Worm (Caenorhabditis elegans) whole organism, young adult: ENCODE results near the gene gcs-1.

ENCODE experiments used
- B0019.2 ChIP-seq: fragments of 200-800 bp; sonication (Bioruptor generic); conservative IDR thresholded peaks from 2 replicates; pipeline ENCODE4 v1.3.6; 2022; ENCODE audit warnings: missing genetic modification reagents, missing genetic modification characterization, missing compliant biosample characterization
- B0035.1 ChIP-seq: sonication (generic microtip); optimal IDR thresholded peaks from 2 replicates; lab custom pipeline; 2016; ENCODE audit warnings: missing genetic modification characterization, mild to moderate bottlenecking, missing compliant biosample characterization, missing genotype, missing genetic modification reagents
- C06A6.2 ChIP-seq: fragments of 200-800 bp; sonication (Bioruptor generic); conservative IDR thresholded peaks from 2 replicates; pipeline ENCODE4 v1.3.6; 2022; ENCODE audit warnings: missing genetic modification characterization, missing compliant biosample characterization
- F10E7.11 ChIP-seq: sonication (generic microtip); optimal IDR thresholded peaks from 2 replicates; lab custom pipeline; 2017; ENCODE audit warnings: mild to moderate bottlenecking, missing genetic modification characterization, moderate library complexity, missing compliant biosample characterization
- F23B12.7 ChIP-seq: sonication (generic microtip); optimal IDR thresholded peaks from 2 replicates; lab custom pipeline; 2017; ENCODE audit warnings: missing genetic modification characterization, mild to moderate bottlenecking, missing compliant biosample characterization, antibody characterized with exemption, moderate library complexity; ENCODE audit not compliant: insufficient read depth
- F39B2.1 ChIP-seq: fragments of 200-800 bp; sonication (Bioruptor generic); IDR thresholded peaks from 2 replicates; pipeline ENCODE4 v1.3.6; 2022; ENCODE audit warnings: missing genetic modification reagents, missing genetic modification characterization, missing compliant biosample characterization
- F55B11.4 ChIP-seq: sonication (generic microtip); optimal IDR thresholded peaks from 2 replicates; lab custom pipeline; 2016; ENCODE audit warnings: missing compliant biosample characterization, missing genetic modification characterization, borderline replicate concordance; ENCODE audit not compliant: insufficient read depth
- F57A8.1 ChIP-seq: fragments of 200-800 bp; sonication (Bioruptor generic); optimal IDR thresholded peaks from 2 replicates; lab custom pipeline; 2018; ENCODE audit warnings: mild to moderate bottlenecking, missing genetic modification characterization, moderate library complexity, missing compliant biosample characterization
- Y67H2A.10 ChIP-seq: fragments of 200-800 bp; sonication (Bioruptor generic); conservative IDR thresholded peaks from 2 replicates; pipeline ENCODE4 v1.3.6; 2022; ENCODE audit warnings: missing genetic modification reagents, missing genetic modification characterization, missing compliant biosample characterization
- Y95B8A.8 ChIP-seq: fragments of 200-800 bp; sonication (Bioruptor generic); IDR thresholded peaks from 2 replicates; pipeline ENCODE4 v1.3.6; 2022; ENCODE audit warnings: missing genetic modification reagents, missing genetic modification characterization, missing compliant biosample characterization
- ZK185.1 ChIP-seq: sonication (generic microtip); optimal IDR thresholded peaks from 2 replicates; lab custom pipeline; 2016; ENCODE audit warnings: mild to moderate bottlenecking, missing genetic modification characterization, missing compliant biosample characterization; ENCODE audit not compliant: poor library complexity, severe bottlenecking
- akir-1 ChIP-seq: fragments of 200-800 bp; sonication (Bioruptor generic); optimal IDR thresholded peaks from 2 replicates; lab custom pipeline; 2018; ENCODE audit warnings: mild to moderate bottlenecking, missing genetic modification characterization, moderate library complexity, missing compliant biosample characterization
- ama-1 ChIP-seq, 3 experiments: fragments of 150-350 bp in 1 of 3; sonication (generic microtip) in 2 of 3; optimal IDR thresholded peaks; 2 replicates each; lab custom pipeline; 2014 to 2018; ENCODE audit warnings: missing biosample characterization in 2 of 3, missing genetic modification characterization in 2 of 3, missing genetic modification reagents in 2 of 3
- aptf-2 ChIP-seq: fragments of 200-800 bp; sonication (Bioruptor generic); conservative IDR thresholded peaks from 2 replicates; pipeline ENCODE4 v1.3.6; 2022; ENCODE audit warnings: missing genetic modification reagents, missing genetic modification characterization, missing compliant biosample characterization
- bed-1 ChIP-seq: fragments of 200-800 bp; sonication (Bioruptor generic); IDR thresholded peaks from 2 replicates; pipeline ENCODE4 v1.3.6; 2022; ENCODE audit warnings: missing genetic modification reagents, missing genetic modification characterization, missing compliant biosample characterization
- bed-2 ChIP-seq: fragments of 200-800 bp; sonication (Bioruptor generic); IDR thresholded peaks from 2 replicates; pipeline ENCODE4 v1.3.6; 2022; ENCODE audit warnings: missing genetic modification reagents, missing genetic modification characterization, missing compliant biosample characterization
- cebp-1 ChIP-seq, 2 experiments: fragments of 200-800 bp in 1 of 2; sonication (Bioruptor generic) in 1 of 2; sonication (generic microtip) in 1 of 2; IDR thresholded peaks in 1 of 2; optimal IDR thresholded peaks in 1 of 2; 2 replicates each; pipeline versions ENCODE4 v1.3.6 to Lab custom; 2017 to 2022; ENCODE audit warnings: missing compliant biosample characterization in 2 of 2, missing genetic modification characterization in 2 of 2, mild to moderate bottlenecking in 1 of 2, missing genetic modification reagents in 1 of 2, moderate library complexity in 1 of 2
- cebp-2 ChIP-seq: fragments of 200-800 bp; sonication (Bioruptor generic); IDR thresholded peaks from 2 replicates; pipeline ENCODE4 v1.3.6; 2022; ENCODE audit warnings: missing genetic modification characterization, missing compliant biosample characterization
- egl-44 ChIP-seq: fragments of 200-800 bp; sonication (Bioruptor generic); IDR thresholded peaks from 2 replicates; pipeline ENCODE4 v1.3.6; 2022; ENCODE audit warnings: missing genetic modification reagents, missing genetic modification characterization, missing compliant biosample characterization
- ets-4 ChIP-seq: fragments of 200-800 bp; sonication (Bioruptor generic); optimal IDR thresholded peaks from 2 replicates; lab custom pipeline; 2018; ENCODE audit warnings: mild to moderate bottlenecking, missing genetic modification characterization, missing compliant biosample characterization
- fkh-3 ChIP-seq: sonication (generic microtip); optimal IDR thresholded peaks from 2 replicates; lab custom pipeline; 2016; ENCODE audit warnings: mild to moderate bottlenecking, missing genetic modification characterization, missing compliant biosample characterization
- him-1 ChIP-seq: sonication (generic microtip); optimal IDR thresholded peaks from 2 replicates; lab custom pipeline; 2016; ENCODE audit warnings: missing genotype, missing genetic modification reagents, missing genetic modification characterization, missing compliant biosample characterization
- hrde-1 ChIP-seq: sonication (generic microtip); optimal IDR thresholded peaks from 2 replicates; lab custom pipeline; 2016; ENCODE audit warnings: missing genetic modification characterization, mild to moderate bottlenecking, missing compliant biosample characterization, moderate library complexity, missing genotype, missing genetic modification reagents, borderline replicate concordance
- lag-1 ChIP-seq: fragments of 200-800 bp; sonication (Bioruptor generic); IDR thresholded peaks from 2 replicates; pipeline ENCODE4 v1.3.6; 2022; ENCODE audit warnings: missing genetic modification reagents, missing genetic modification characterization, missing compliant biosample characterization
- lin-40 ChIP-seq: sonication (generic microtip); optimal IDR thresholded peaks from 2 replicates; lab custom pipeline; 2016; ENCODE audit warnings: missing genetic modification characterization, mild to moderate bottlenecking, missing compliant biosample characterization, missing genotype, missing genetic modification reagents
- mcd-1 ChIP-seq: fragments of 200-800 bp; sonication (Bioruptor generic); IDR thresholded peaks from 2 replicates; pipeline ENCODE4 v1.3.6; 2022; ENCODE audit warnings: missing genetic modification reagents, missing genetic modification characterization, missing compliant biosample characterization
- nhr-90 ChIP-seq: sonication (generic microtip); optimal IDR thresholded peaks from 2 replicates; lab custom pipeline; 2016; ENCODE audit warnings: missing genotype, mild to moderate bottlenecking, missing genetic modification characterization, missing compliant biosample characterization
- pha-4 ChIP-seq: fragments of 150-350 bp; sonication (generic microtip); optimal IDR thresholded peaks from 2 replicates; lab custom pipeline; 2014; ENCODE audit warnings: missing biosample characterization, missing genetic modification reagents, missing genetic modification characterization
- sea-2 ChIP-seq: fragments of 200-800 bp; sonication (Bioruptor generic); IDR thresholded peaks from 2 replicates; pipeline ENCODE4 v1.3.6; 2022; ENCODE audit warnings: missing genetic modification characterization, missing compliant biosample characterization
- snpc-3.4 ChIP-seq: sonication (generic microtip); optimal IDR thresholded peaks from 2 replicates; lab custom pipeline; 2017; ENCODE audit warnings: missing genetic modification characterization, mild to moderate bottlenecking, missing compliant biosample characterization, antibody characterized with exemption, moderate library complexity, missing genotype, missing genetic modification reagents
- unc-130 ChIP-seq: sonication (generic microtip); optimal IDR thresholded peaks from 2 replicates; lab custom pipeline; 2016; ENCODE audit warnings: missing genetic modification reagents, missing genetic modification characterization, missing compliant biosample characterization
- unc-62 ChIP-seq: fragments of 150-350 bp; optimal IDR thresholded peaks from 2 replicates; lab custom pipeline; 2014; ENCODE audit warnings: missing biosample characterization, missing genetic modification reagents, missing genetic modification characterization
- ztf-26 ChIP-seq: sonication (generic microtip); optimal IDR thresholded peaks from 2 replicates; lab custom pipeline; 2017; ENCODE audit warnings: missing genetic modification characterization, missing compliant biosample characterization
- ztf-3 ChIP-seq: fragments of 200-800 bp; sonication (Bioruptor generic); optimal IDR thresholded peaks from 2 replicates; lab custom pipeline; 2018; ENCODE audit warnings: mild to moderate bottlenecking, missing genetic modification characterization, missing compliant biosample characterization

The gcs-1 gene

DNA sequence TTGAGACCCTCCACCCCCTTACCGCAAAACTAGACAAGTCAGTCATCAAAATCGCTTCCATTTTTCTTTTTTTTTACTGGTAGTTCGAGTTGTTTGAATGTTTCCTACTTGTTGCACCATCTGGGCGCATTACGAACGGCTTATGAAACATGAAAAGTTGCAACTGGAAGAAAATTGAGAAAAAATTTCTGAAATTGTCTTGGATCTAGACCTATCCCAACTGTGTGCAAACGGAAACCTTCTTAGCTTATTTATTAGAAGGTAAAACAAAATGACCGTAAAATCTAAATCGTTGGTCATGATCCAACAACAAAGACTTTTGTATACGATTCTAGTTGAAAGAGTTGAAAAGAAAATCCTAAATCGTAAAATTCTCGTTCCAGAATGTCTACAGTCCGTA, 36.4 kb upstream of the gcs-1 start:
- TF ChIP-seq unc-62 (GFP tag; lab: Kevin White, UChicago) (no peak), cebp-1 (GFP tag; IDR thresholded peaks at IDR 0.05; lab: Robert Waterston, UW) (no peak), cebp-1 (tag; optimal IDR thresholded peaks at IDR 0.05; lab: Kevin White, UChicago) (no peak), lin-40 (no peak), egl-44 (GFP tag; lab: Robert Waterston, UW) (no peak), unc-130 (GFP tag; lab: Kevin White, UChicago) (no peak), him-1 (no peak), F57A8.1 (GFP tag; lab: Kevin White, UChicago) (no peak), Y67H2A.10 (GFP tag; lab: Robert Waterston, UW) (no peak), cebp-2 (GFP tag; lab: Robert Waterston, UW) (no peak), hrde-1 (tag; lab: Kevin White, UChicago) (no peak), Y95B8A.8 (no peak), ztf-3 (GFP tag; lab: Kevin White, UChicago) (no peak), mcd-1 (no peak), snpc-3.4 (tag; lab: Kevin White, UChicago) (no peak)

- TF ChIP-seq B0019.2 (GFP tag; lab: Robert Waterston, UW) (no peak), nhr-90 (tag; lab: Kevin White, UChicago) (no peak)
Observed at ce11 chrII:9072769-9073168, 34.7 kb upstream of the gcs-1 start.

ce11 chrII:9070740-9071139, 32.6 kb upstream of the gcs-1 start, which contains the start of gene T24B8.4:
Gene T24B8.4 (minus strand): TSS chrII:9070840.
- TF ChIP-seq pha-4 (tag; lab: Kevin White, UChicago), result no peak
- TF ChIP-seq ztf-26 (tag; lab: Kevin White, UChicago), result no peak
- no peak for TF ChIP-seq sea-2 (GFP tag; lab: Robert Waterston, UW)
- TF ChIP-seq ZK185.1 (tag; lab: Kevin White, UChicago), result no peak
- TF ChIP-seq akir-1 (GFP tag; lab: Kevin White, UChicago), result no peak
- TF ChIP-seq ets-4 (GFP tag; lab: Kevin White, UChicago), result no peak
- no peak for TF ChIP-seq F23B12.7 (tag; lab: Kevin White, UChicago)
- no peak for TF ChIP-seq lag-1 (GFP tag; lab: Robert Waterston, UW)
- TF ChIP-seq B0035.1 (tag; lab: Kevin White, UChicago), result no peak
- no peak for TF ChIP-seq cebp-2 (GFP tag; lab: Robert Waterston, UW)
- TF ChIP-seq ama-1 (optimal IDR thresholded peaks at IDR 0.05; lab: Kevin White, UChicago), result no peak
- TF ChIP-seq ama-1 (GFP tag; optimal IDR thresholded peaks at IDR 0.05; lab: Kevin White, UChicago), result no peak
- no peak for TF ChIP-seq fkh-3 (tag; lab: Kevin White, UChicago)
- no peak for TF ChIP-seq bed-2 (GFP tag; lab: Robert Waterston, UW)
- TF ChIP-seq bed-1 (GFP tag; lab: Robert Waterston, UW), result no peak
- TF ChIP-seq C06A6.2 (GFP tag; lab: Robert Waterston, UW), result no peak
- TF ChIP-seq F39B2.1 (GFP tag; lab: Robert Waterston, UW), result no peak
- TF ChIP-seq F10E7.11 (tag; lab: Kevin White, UChicago), result no peak
- no peak for TF ChIP-seq F55B11.4 (tag; lab: Kevin White, UChicago)
- TF ChIP-seq aptf-2, result no peak
